Fruit fly (Drosophila melanogaster) whole organism, larva: Measurements from ENCODE around the gene CG12237.

Experiments used
- noc ChIP-seq: fragments of 200-800 bp; sonication (Bioruptor generic); optimal IDR thresholded peaks from 3 replicates; lab custom pipeline; 2019; ENCODE audit warnings: missing biosample characterization, mild to moderate bottlenecking, missing genetic modification characterization, moderate library complexity

The CG12237 gene

dm6 chrX:19613473-19613872 lies 29.2 kb downstream of the CG12237 start:
- no peak for TF ChIP-seq noc (tag; lab: Kevin White, UChicago)

dm6 chrX:19611226-19611625 lies 31.4 kb downstream of the CG12237 start, which contains the start of the genes Shawn and Tyler:
Shawn (plus strand) TSS chrX:19611526.
Tyler (plus strand) TSS chrX:19611526.
- TF ChIP-seq noc (tag; lab: Kevin White, UChicago), result no peak

dm6 chrX:19608042-19608609 lies 34.5 kb downstream of the CG12237 start:
- peak; percentile 57 for TF ChIP-seq noc (tag; lab: Kevin White, UChicago)

dm6 chrX:19606971-19607370 lies 35.7 kb downstream of the CG12237 start:
- TF ChIP-seq noc (tag; lab: Kevin White, UChicago), result no peak

dm6 chrX:19606558-19606957 lies 36.1 kb downstream of the CG12237 start:
- TF ChIP-seq noc (tag; lab: Kevin White, UChicago), result no peak

- no peak for TF ChIP-seq noc (tag; lab: Kevin White, UChicago)
These were observed 36.8 kb downstream of the CG12237 start for dm6 chrX:19605915-19606314.

dm6 chrX:19604997-19605396 lies 37.7 kb downstream of the CG12237 start, which contains the start of gene CG14207:
CG14207 (plus strand) TSS chrX:19605199.
- TF ChIP-seq noc (tag; lab: Kevin White, UChicago), result peak; percentile 44

- TF ChIP-seq noc (tag; lab: Kevin White, UChicago), result peak; percentile 66
These were observed 38.7 kb downstream of the CG12237 start for dm6 chrX:19603953-19604352.

dm6 chrX:19602483-19602882 lies 40.2 kb downstream of the CG12237 start:
- no peak for TF ChIP-seq noc (tag; lab: Kevin White, UChicago)

dm6 chrX:19601644-19602043 lies 41.0 kb downstream of the CG12237 start, which contains the start of gene CG14220:
CG14220 (minus strand) TSS chrX:19601851.
- TF ChIP-seq noc (tag; lab: Kevin White, UChicago), result no peak

- TF ChIP-seq noc (tag; lab: Kevin White, UChicago), result no peak
These were observed 44.2 kb downstream of the CG12237 start for dm6 chrX:19598503-19598902.

dm6 chrX:19597684-19598363 lies 44.8 kb downstream of the CG12237 start, which contains the start of gene RpS10b:
RpS10b (plus strand) TSS chrX:19598031.
- TF ChIP-seq noc (tag; lab: Kevin White, UChicago), result peak; percentile 74

dm6 chrX:19595862-19596261 lies 46.8 kb downstream of the CG12237 start:
- no peak for TF ChIP-seq noc (tag; lab: Kevin White, UChicago)

- no peak for TF ChIP-seq noc (tag; lab: Kevin White, UChicago)
These were observed 50.4 kb downstream of the CG12237 start, which contains the start of gene CG14205 for dm6 chrX:19592309-19592708. CG14205 (plus strand) TSS chrX:19592609.
